Worm (Caenorhabditis elegans): Measurements from ENCODE around the gene tbc-9.

tbc-9 gene

ce11 chrIV:13508924-13509323, 6.3 kb upstream of the tbc-9 start, which contains the start of gene afmd-2:
afmd-2 (plus strand) TSS chrIV:13509224.
- TF ChIP-seq R02D3.7 (tag; optimal IDR thresholded peaks at IDR 0.05): no peak
- peak; percentile 30 for TF ChIP-seq pha-4 (tag; optimal IDR thresholded peaks at IDR 0.05)

DNA sequence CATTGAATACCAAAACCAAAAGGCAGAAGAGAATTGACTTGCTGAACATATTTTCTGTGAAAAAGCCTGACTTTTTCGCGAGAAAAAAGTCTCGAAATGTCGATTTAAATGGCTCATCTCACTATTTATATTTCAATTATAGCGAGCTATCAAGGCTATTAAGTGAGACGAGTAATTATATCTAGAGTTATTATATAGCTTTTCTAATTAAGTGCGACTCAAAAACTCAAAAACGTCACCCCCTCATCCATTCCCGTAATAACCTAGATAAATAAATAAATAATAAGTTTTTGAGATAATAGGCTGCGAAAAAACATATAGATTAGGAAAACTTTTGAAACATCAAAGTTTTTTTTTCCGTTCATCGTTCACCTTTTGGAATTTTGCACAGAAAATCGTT, 3.0 kb upstream of the tbc-9 start, which contains the start of gene nlp-17:
TSS of gene nlp-17 (minus strand) at position 101 of the 400 bp plus-strand sequence.
- no peak for TF ChIP-seq nhr-23 (tag; optimal IDR thresholded peaks at IDR 0.05)
- no peak for TF ChIP-seq hmg-11 (tag; optimal IDR thresholded peaks at IDR 0.05)
- TF ChIP-seq ceh-16 (tag; optimal IDR thresholded peaks at IDR 0.05): no peak
- TF ChIP-seq ceh-28 (tag; optimal IDR thresholded peaks at IDR 0.05): no peak
- no peak for TF ChIP-seq nhr-28 (tag; optimal IDR thresholded peaks at IDR 0.05)
- TF ChIP-seq tbx-2 (tag; optimal IDR thresholded peaks at IDR 0.05): no peak
- no peak for TF ChIP-seq mml-1 (tag; optimal IDR thresholded peaks at IDR 0.05)
- no peak for TF ChIP-seq ztf-4 (tag; optimal IDR thresholded peaks at IDR 0.05)
- TF ChIP-seq skn-1 (tag; optimal IDR thresholded peaks at IDR 0.05): no peak

DNA sequence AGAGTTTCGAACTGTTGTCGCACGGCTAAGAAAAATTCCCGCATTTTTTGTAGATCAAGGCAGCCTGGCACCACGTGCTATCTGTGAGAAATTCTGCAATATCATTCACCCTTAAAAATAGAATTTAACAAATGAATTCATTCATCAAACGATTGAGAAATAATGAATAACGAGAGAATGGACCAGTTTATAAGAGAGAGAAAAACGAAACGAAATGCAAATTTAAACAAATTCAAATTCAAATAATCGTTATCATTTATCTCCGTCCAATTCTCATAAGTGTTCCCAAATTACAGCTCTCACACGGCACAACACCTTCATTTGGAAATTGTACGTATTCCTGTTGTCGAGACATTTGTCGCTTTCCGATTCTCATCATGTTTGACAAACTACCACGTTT, 2.5 kb upstream of the tbc-9 start, which contains the start of gene seld-1:
TSS of gene seld-1 (plus strand) at position 301 of the 400 bp plus-strand sequence.
- TF ChIP-seq egl-5 (tag; optimal IDR thresholded peaks at IDR 0.05) (no peak), mml-1 (tag; optimal IDR thresholded peaks at IDR 0.05) (no peak), elt-1 (tag; optimal IDR thresholded peaks at IDR 0.05) (no peak), ZK546.5 (tag; optimal IDR thresholded peaks at IDR 0.05) (no peak), ceh-82 (tag; optimal IDR thresholded peaks at IDR 0.05) (no peak), nhr-67 (tag; optimal IDR thresholded peaks at IDR 0.05) (no peak), nhr-43 (tag; optimal IDR thresholded peaks at IDR 0.05; ENCODE audit: poor library complexity, severe bottlenecking) (no peak), ceh-9 (tag; optimal IDR thresholded peaks at IDR 0.05) (no peak), hmg-11 (tag; optimal IDR thresholded peaks at IDR 0.05) (no peak)

DNA sequence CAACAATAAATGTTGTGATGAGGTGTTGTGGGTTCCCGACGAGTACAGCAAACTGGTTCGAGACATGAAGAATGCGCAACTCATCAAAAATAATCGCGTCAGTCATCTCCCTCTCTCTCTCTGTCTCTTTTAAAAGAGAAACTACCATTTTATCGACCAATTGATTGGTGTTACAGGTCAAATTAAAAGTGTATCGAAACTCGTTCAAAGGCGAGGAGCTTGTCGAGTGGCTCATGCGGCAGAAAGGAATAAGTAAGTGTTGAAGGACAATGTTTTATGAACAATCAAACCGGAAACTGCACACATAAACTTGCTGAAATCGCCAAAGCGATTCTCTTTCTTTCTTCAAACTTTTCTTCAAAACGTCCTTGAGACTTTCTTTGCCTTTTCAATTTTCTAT, 8.9 kb downstream of the tbc-9 start:
- TF ChIP-seq ZK546.5 (tag; optimal IDR thresholded peaks at IDR 0.05): no peak
- no peak for TF ChIP-seq R02D3.7 (tag; optimal IDR thresholded peaks at IDR 0.05)
- TF ChIP-seq daf-12 (tag; optimal IDR thresholded peaks at IDR 0.05): no peak
- TF ChIP-seq elt-2 (tag; optimal IDR thresholded peaks at IDR 0.05): no peak
- TF ChIP-seq ztf-4 (tag; optimal IDR thresholded peaks at IDR 0.05): no peak
- TF ChIP-seq nhr-25 (tag; optimal IDR thresholded peaks at IDR 0.05): no peak
- no peak for TF ChIP-seq lsy-12 (tag; optimal IDR thresholded peaks at IDR 0.05)
- TF ChIP-seq ceh-82 (tag; optimal IDR thresholded peaks at IDR 0.05): no peak
- no peak for TF ChIP-seq egl-27 (tag; optimal IDR thresholded peaks at IDR 0.05)
- TF ChIP-seq eor-1 (tag; optimal IDR thresholded peaks at IDR 0.05): no peak
- no peak for TF ChIP-seq aly-2 (tag; optimal IDR thresholded peaks at IDR 0.05)
- TF ChIP-seq lin-15B (tag; optimal IDR thresholded peaks at IDR 0.05): no peak
- no peak for TF ChIP-seq ceh-9 (tag; optimal IDR thresholded peaks at IDR 0.05)
- TF ChIP-seq nhr-23 (tag; optimal IDR thresholded peaks at IDR 0.05): no peak

DNA sequence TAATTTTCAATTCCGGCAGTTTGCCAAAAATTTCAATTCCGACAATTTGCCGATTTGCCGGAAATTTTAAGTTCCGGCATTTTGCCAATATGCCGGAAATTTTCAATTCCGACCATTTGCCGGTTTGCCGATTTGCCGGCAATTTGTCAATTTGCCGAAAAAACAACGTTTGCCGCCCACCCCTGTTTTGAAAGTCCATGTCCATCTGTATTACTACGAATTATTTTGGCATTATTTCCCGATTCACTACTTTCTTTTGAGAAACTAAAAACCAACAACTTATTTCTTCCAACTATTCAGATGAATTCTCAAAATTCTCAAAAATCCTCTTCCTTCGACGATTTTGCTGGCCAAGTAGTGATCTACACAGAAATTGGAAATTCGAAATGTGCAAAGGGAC, 10.4 kb downstream of the tbc-9 start, which contains the start of gene Y45F10A.7:
TSS of gene Y45F10A.7 (plus strand) at position 301 of the 400 bp plus-strand sequence.
- TF ChIP-seq lin-15B (tag; optimal IDR thresholded peaks at IDR 0.05): no peak
- TF ChIP-seq unc-39 (tag; optimal IDR thresholded peaks at IDR 0.05): no peak
- TF ChIP-seq pha-4 (tag; optimal IDR thresholded peaks at IDR 0.05): no peak
- TF ChIP-seq nhr-77 (tag; optimal IDR thresholded peaks at IDR 0.05): no peak
- no peak for TF ChIP-seq nhr-28 (tag; optimal IDR thresholded peaks at IDR 0.05)
- TF ChIP-seq ztf-4 (tag; optimal IDR thresholded peaks at IDR 0.05): no peak
- no peak for TF ChIP-seq aly-2 (tag; optimal IDR thresholded peaks at IDR 0.05)
- TF ChIP-seq R02D3.7 (tag; optimal IDR thresholded peaks at IDR 0.05): no peak
- TF ChIP-seq ama-1 (optimal IDR thresholded peaks at IDR 0.05): no peak
- TF ChIP-seq ceh-9 (tag; optimal IDR thresholded peaks at IDR 0.05): no peak
- no peak for TF ChIP-seq daf-12 (tag; optimal IDR thresholded peaks at IDR 0.05)
- no peak for TF ChIP-seq nhr-25 (tag; optimal IDR thresholded peaks at IDR 0.05)
- TF ChIP-seq egl-5 (tag; optimal IDR thresholded peaks at IDR 0.05): no peak
- no peak for TF ChIP-seq ceh-28 (tag; optimal IDR thresholded peaks at IDR 0.05)
- no peak for TF ChIP-seq fkh-2 (tag; optimal IDR thresholded peaks at IDR 0.05)
- no peak for TF ChIP-seq fkh-10 (GFP tag; optimal IDR thresholded peaks at IDR 0.05)
- TF ChIP-seq pqm-1 (tag; optimal IDR thresholded peaks at IDR 0.05): no peak
- no peak for TF ChIP-seq nhr-23 (tag; optimal IDR thresholded peaks at IDR 0.05)
- TF ChIP-seq eor-1 (tag; optimal IDR thresholded peaks at IDR 0.05): no peak
- TF ChIP-seq skn-1 (tag; optimal IDR thresholded peaks at IDR 0.05): no peak

ce11 chrIV:13487596-13487995, 15.1 kb downstream of the tbc-9 start:
- TF ChIP-seq ceh-9 (tag; optimal IDR thresholded peaks at IDR 0.05) (no peak), nfya-1 (tag; optimal IDR thresholded peaks at IDR 0.05; ENCODE audit: insufficient read depth) (peak; percentile 89)
